Fruit fly (Drosophila melanogaster): ENCODE data around the gene Diedel3.

Gene Diedel3

DNA sequence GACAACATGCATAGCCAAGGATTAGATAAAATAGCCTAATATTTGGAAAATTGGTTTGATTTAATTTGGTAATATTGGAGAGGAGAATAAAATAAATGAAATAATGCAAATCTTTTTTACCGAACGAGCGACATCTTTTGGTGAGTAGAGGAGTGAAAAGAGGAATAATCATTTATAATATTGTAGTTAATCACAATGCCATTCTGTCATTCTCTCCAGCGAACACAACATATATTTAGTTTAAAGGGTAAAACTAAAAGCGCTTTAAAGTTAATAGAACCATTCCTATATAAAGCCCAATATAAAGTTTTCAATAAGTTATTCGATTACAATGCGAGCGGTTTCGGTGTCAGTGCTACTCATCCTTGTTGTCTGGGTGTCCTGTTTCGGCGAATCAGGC is at the start of gene Diedel3:
Diedel3 (plus strand) TSS at position 301 of the 400 bp plus-strand sequence.
- TF ChIP-seq CG8119 (GFP tag; IDR thresholded peaks at IDR 0.05) = no peak
- no peak for TF ChIP-seq Eip78C (GFP tag)

DNA sequence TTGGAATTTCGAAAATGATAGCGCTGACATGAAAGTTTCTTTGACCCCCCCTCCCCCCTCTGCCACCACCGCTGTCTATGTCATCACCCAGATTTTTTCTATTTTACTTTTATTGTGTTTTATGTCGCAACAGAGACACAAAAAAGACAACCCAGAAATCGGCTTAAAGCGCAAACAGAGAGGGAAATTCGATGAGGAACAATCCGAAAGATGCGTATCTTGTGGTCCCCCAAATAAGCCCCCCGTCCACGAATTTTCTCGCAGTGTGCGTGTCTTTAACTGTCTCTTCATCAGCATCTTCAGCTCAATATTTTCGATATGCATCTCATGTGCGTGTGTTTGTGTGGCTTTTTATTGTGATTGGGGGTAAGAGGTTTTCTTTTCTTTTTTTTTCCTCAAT is 45.5 kb upstream of the Diedel3 start:
- TF ChIP-seq CG8632 (GFP tag; optimal IDR thresholded peaks at IDR 0.05) = no peak
- no peak for TF ChIP-seq salr (GFP tag; optimal IDR thresholded peaks at IDR 0.05)
- no peak for TF ChIP-seq Eip93F (GFP tag; optimal IDR thresholded peaks at IDR 0.05)
- TF ChIP-seq fd85E (GFP tag; optimal IDR thresholded peaks at IDR 0.05) = no peak
- TF ChIP-seq CG6808 (GFP tag; optimal IDR thresholded peaks at IDR 0.05) = no peak
- TF ChIP-seq OdsH (GFP tag; optimal IDR thresholded peaks at IDR 0.05) = no peak
- TF ChIP-seq achi (GFP tag; optimal IDR thresholded peaks at IDR 0.05) = no peak
- TF ChIP-seq spab (GFP tag; optimal IDR thresholded peaks at IDR 0.05) = no peak
- no peak for TF ChIP-seq Blimp-1 (GFP tag; optimal IDR thresholded peaks at IDR 0.05)
- TF ChIP-seq CG34406 (GFP tag; optimal IDR thresholded peaks at IDR 0.05) = no peak

DNA sequence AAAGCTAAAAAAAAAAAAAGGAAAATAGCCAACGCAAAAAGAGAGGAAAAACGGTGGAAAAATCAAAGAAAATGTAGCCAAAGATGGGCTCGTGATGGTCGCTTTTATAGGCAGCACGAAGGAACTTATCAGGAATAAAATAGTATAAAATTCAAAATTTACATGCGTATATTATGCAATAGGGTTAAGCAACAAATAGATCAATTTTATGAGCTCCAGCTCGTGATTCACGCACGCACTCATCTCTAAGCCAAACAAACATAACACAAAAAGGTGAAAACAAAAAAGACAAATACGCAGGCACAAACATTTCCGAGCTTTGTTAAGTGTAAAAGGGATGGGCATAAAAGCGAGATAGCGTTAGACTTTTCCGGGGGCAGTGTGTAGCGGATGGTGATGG is 41.4 kb upstream of the Diedel3 start:
- TF ChIP-seq OdsH (GFP tag; optimal IDR thresholded peaks at IDR 0.05) = peak; percentile 37
- no peak for TF ChIP-seq CG31627 (GFP tag; optimal IDR thresholded peaks at IDR 0.05)
- TF ChIP-seq CG6808 (GFP tag; optimal IDR thresholded peaks at IDR 0.05) = no peak
- TF ChIP-seq Ets21C (GFP tag; optimal IDR thresholded peaks at IDR 0.05) = no peak
- TF ChIP-seq CG3919 (GFP tag; optimal IDR thresholded peaks at IDR 0.05) = peak; percentile 9
- TF ChIP-seq CG8319 (GFP tag; optimal IDR thresholded peaks at IDR 0.05) = no peak
- no peak for TF ChIP-seq cyc (GFP tag; optimal IDR thresholded peaks at IDR 0.05)
- peak; percentile 60 for TF ChIP-seq CG6276 (GFP tag; optimal IDR thresholded peaks at IDR 0.05)
- no peak for TF ChIP-seq Sox102F (GFP tag; optimal IDR thresholded peaks at IDR 0.05)
- no peak for TF ChIP-seq Blimp-1 (GFP tag; optimal IDR thresholded peaks at IDR 0.05)
- TF ChIP-seq CG1621 (tag; optimal IDR thresholded peaks at IDR 0.05) = no peak
- TF ChIP-seq CG7368 (GFP tag; optimal IDR thresholded peaks at IDR 0.05) = no peak
- peak; percentile 73 for TF ChIP-seq CG32006 (GFP tag; optimal IDR thresholded peaks at IDR 0.05)
- peak; percentile 62 for TF ChIP-seq fkh (GFP tag; optimal IDR thresholded peaks at IDR 0.05)
- TF ChIP-seq dsx (GFP tag; optimal IDR thresholded peaks at IDR 0.05; ENCODE audit: poor library complexity, severe bottlenecking) = no peak
- peak in 1 of 2 experiments; percentile 16 for TF ChIP-seq ss (GFP tag; optimal IDR thresholded peaks at IDR 0.05)
- peak; percentile 43 for TF ChIP-seq dac (GFP tag; optimal IDR thresholded peaks at IDR 0.05)
- TF ChIP-seq achi (GFP tag; optimal IDR thresholded peaks at IDR 0.05) = peak; percentile 31
- TF ChIP-seq Smox (GFP tag; optimal IDR thresholded peaks at IDR 0.05) = no peak
- TF ChIP-seq CG4318 (GFP tag; optimal IDR thresholded peaks at IDR 0.05) = peak; percentile 27
- peak; percentile 75 for TF ChIP-seq CG6163 (GFP tag; IDR thresholded peaks at IDR 0.05)
- peak; percentile 31 for TF ChIP-seq Lpt (GFP tag; optimal IDR thresholded peaks at IDR 0.05)
- no peak for TF ChIP-seq CG11294 (GFP tag; IDR thresholded peaks at IDR 0.05)
- peak; percentile 20 for TF ChIP-seq esn (GFP tag; optimal IDR thresholded peaks at IDR 0.05)
- TF ChIP-seq CG15336 (GFP tag; IDR thresholded peaks at IDR 0.05) = peak; percentile 81
- no peak for TF ChIP-seq Ets96B (tag; optimal IDR thresholded peaks at IDR 0.05)
- TF ChIP-seq svp (GFP tag) = peak; percentile 64
- TF ChIP-seq vri (GFP tag; optimal IDR thresholded peaks at IDR 0.05) = no peak
- peak; percentile 32 for TF ChIP-seq pdm3 (GFP tag; optimal IDR thresholded peaks at IDR 0.05)
- no peak for TF ChIP-seq topi (GFP tag; optimal IDR thresholded peaks at IDR 0.05)
- TF ChIP-seq net (GFP tag; optimal IDR thresholded peaks at IDR 0.05) = peak; percentile 19
- TF ChIP-seq CG8632 (GFP tag; optimal IDR thresholded peaks at IDR 0.05) = no peak
- peak; percentile 8 for TF ChIP-seq Sox14 (GFP tag; optimal IDR thresholded peaks at IDR 0.05)
- TF ChIP-seq Hr4 (GFP tag; optimal IDR thresholded peaks at IDR 0.05) = peak; percentile 70
- TF ChIP-seq CG3032 (tag; optimal IDR thresholded peaks at IDR 0.05) = no peak
- peak in 1 of 2 experiments; percentile 49 for TF ChIP-seq salr (GFP tag; optimal IDR thresholded peaks at IDR 0.05)
- TF ChIP-seq Eip93F (GFP tag; optimal IDR thresholded peaks at IDR 0.05) = no peak
- TF ChIP-seq spab (GFP tag; optimal IDR thresholded peaks at IDR 0.05) = no peak
- no peak for TF ChIP-seq CG6854 (GFP tag; optimal IDR thresholded peaks at IDR 0.05)
- no peak for TF ChIP-seq CG10669 (GFP tag; optimal IDR thresholded peaks at IDR 0.05)
- TF ChIP-seq lz (GFP tag; optimal IDR thresholded peaks at IDR 0.05) = peak; percentile 2
- peak; percentile 74 for TF ChIP-seq eg (GFP tag; IDR thresholded peaks at IDR 0.05)
- TF ChIP-seq CG9139 (GFP tag; optimal IDR thresholded peaks at IDR 0.05) = no peak
- TF ChIP-seq CG34406 (GFP tag; optimal IDR thresholded peaks at IDR 0.05) = no peak
